Fruit fly (Drosophila melanogaster): ENCODE measurements around the gene CG10154.

Gene CG10154

DNA sequence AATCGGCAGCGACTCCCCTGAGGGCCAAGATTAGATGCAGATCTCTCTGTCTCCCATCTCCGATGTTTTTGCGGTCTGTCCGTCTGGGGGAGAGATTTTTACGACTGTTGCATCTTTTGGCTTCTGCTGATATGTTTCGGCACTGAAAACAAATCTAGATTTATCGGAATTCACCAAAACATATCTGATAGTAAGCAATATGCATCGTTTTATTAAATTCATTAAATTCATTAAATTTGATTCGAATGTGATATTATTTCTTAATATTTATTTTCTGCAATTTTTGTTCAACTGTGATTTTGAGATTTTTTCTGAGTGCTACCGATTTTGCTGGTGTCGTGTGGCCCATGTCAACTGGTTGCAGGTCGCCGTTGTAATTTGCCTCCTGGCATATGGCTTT lies 43.4 kb downstream of the CG10154 start:
- TF ChIP-seq Myc (optimal IDR thresholded peaks at IDR 0.05): no peak
- no peak for TF ChIP-seq insv (optimal IDR thresholded peaks at IDR 0.05)
- no peak for TF ChIP-seq ttk (optimal IDR thresholded peaks at IDR 0.05)
- TF ChIP-seq h (optimal IDR thresholded peaks at IDR 0.05): no peak
- TF ChIP-seq psq (optimal IDR thresholded peaks at IDR 0.05): no peak
- TF ChIP-seq Sin3A (optimal IDR thresholded peaks at IDR 0.05): no peak

DNA sequence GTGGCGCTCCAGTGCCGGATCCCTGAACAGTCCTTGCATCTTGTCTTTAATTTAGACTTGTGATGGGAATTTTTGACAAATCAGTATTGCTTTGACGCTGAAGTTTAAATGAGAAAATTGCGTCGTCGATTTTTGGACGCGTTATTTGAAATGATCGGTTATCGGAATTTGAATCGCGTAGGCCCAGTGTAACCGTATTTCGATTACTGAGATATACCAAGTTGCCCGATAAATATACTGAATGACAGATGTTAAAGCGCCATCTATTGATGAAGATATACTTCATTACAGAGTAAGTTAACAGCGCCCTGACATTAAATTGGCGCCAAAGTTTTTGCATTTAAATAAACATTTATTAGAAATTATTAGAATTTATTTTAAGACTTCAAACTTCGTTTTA lies 47.1 kb downstream of the CG10154 start, which contains the start of gene Poc1:
Gene Poc1, minus strand, starts transcription at position 173 of the 400 bp plus-strand sequence.
- TF ChIP-seq h (optimal IDR thresholded peaks at IDR 0.05) (no peak), Myc (optimal IDR thresholded peaks at IDR 0.05) (no peak), ttk (optimal IDR thresholded peaks at IDR 0.05) (no peak), psq (optimal IDR thresholded peaks at IDR 0.05) (no peak), Sin3A (optimal IDR thresholded peaks at IDR 0.05) (no peak), insv (optimal IDR thresholded peaks at IDR 0.05) (no peak)

DNA sequence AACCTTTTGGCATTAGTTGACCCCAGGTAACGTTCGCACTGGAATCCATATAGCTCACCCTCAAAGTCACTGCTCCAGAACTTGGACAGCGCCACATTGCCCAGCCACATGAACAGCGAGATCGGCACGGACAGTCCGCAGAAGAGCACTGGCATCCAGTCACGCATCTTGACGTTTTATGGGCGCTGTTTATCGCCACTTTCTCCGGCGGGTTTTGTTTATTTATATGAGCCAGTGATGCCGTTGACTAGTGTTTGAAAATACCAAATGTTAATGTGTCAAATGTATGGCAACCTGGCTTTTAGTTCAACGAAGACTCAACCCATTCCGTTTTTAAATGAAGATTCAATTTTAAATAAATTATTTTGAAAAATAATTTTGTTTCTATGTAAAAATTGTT lies 49.3 kb downstream of the CG10154 start, which contains the start of gene CG10171:
Gene CG10171, minus strand, starts transcription at position 300 of the 400 bp plus-strand sequence.
- TF ChIP-seq ttk (optimal IDR thresholded peaks at IDR 0.05): no peak
- no peak for TF ChIP-seq Sin3A (optimal IDR thresholded peaks at IDR 0.05)
- no peak for TF ChIP-seq insv (optimal IDR thresholded peaks at IDR 0.05)
- no peak for TF ChIP-seq h (optimal IDR thresholded peaks at IDR 0.05)
- TF ChIP-seq psq (optimal IDR thresholded peaks at IDR 0.05): no peak
- TF ChIP-seq Myc (optimal IDR thresholded peaks at IDR 0.05): no peak

Measured in Kc167 (cell line).